Worm (Caenorhabditis elegans): ENCODE results near the gene ptp-4A2.

- no peak for TF ChIP-seq nhr-77 (tag; optimal IDR thresholded peaks at IDR 0.05)
- TF ChIP-seq lsy-2 (tag; optimal IDR thresholded peaks at IDR 0.05): no peak
- TF ChIP-seq efl-1 (optimal IDR thresholded peaks at IDR 0.05): no peak
- no peak for TF ChIP-seq efl-1 (GFP tag; optimal IDR thresholded peaks at IDR 0.05 in 1 of 2)
- TF ChIP-seq nhr-11 (tag; optimal IDR thresholded peaks at IDR 0.05): no peak
- TF ChIP-seq ama-1 (optimal IDR thresholded peaks at IDR 0.05): no peak
- TF ChIP-seq nhr-237 (tag; optimal IDR thresholded peaks at IDR 0.05): no peak
Observed at ce11 chrX:3931350-3931749, 11.8 kb downstream of the ptp-4A2 start, which contains the start of gene adt-3.

Measured in whole organism, L1 larva.